Fruit fly (Drosophila melanogaster): Measurements from ENCODE around the gene mRpL47.

DNA sequence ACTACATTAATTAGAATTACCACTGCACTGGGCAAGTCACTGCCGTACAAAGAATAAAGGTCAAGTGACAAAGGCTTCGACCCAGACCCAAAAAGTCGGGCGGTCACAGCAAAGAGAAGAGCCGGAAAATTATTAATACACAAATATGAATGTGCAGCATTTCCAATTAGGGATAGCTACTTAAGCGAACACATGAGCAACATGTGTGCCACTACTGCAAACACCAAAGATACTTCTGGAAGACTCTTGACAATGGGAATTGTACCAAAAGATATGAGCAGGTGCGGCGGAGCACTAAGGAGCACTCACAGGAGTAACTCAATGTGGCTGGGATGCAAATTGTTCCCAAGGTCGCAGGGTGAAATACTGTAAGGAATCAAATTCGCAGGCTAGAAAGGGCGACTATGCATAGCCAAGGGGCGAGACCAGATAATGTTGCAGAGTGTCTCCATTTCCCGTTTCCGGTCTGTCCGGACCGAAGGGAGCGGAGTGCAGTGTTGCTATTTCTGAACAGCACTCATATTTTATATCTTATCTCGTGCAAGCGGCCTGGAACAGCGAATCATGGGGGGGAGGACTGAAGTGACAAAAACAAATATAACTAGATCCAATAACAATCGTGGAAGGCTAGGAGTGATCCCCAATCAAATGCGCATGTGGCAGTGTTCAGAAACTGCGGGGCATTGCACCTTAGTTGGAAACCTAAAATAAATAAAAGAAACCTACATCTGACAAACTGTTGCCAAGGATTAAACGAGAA is 12.2 kb downstream of the mRpL47 start:
- TF ChIP-seq CG5204 (GFP tag; optimal IDR thresholded peaks at IDR 0.05) (no peak), Mnt (GFP tag; optimal IDR thresholded peaks at IDR 0.05) (peak; percentile 42), Crg-1 (GFP tag; optimal IDR thresholded peaks at IDR 0.05) (no peak)
